Worm (Caenorhabditis elegans) whole organism, L3 larva: Measurements from ENCODE around the gene K11D12.13.

Experiments used
- R02D3.7 ChIP-seq: fragments of 150-350 bp; optimal IDR thresholded peaks from 2 replicates; lab custom pipeline; 2014; ENCODE audit warnings: missing biosample characterization, missing genetic modification characterization
- ZK546.5 ChIP-seq: sonication (generic microtip); optimal IDR thresholded peaks from 2 replicates; lab custom pipeline; 2017; ENCODE audit warnings: missing biosample characterization, missing genetic modification characterization
- aly-2 ChIP-seq: fragments of 150-350 bp; optimal IDR thresholded peaks from 2 replicates; lab custom pipeline; 2014; ENCODE audit warnings: missing biosample characterization, missing genetic modification characterization
- ama-1 ChIP-seq: fragments of 150-350 bp; optimal IDR thresholded peaks from 2 replicates; lab custom pipeline; 2018
- ceh-16 ChIP-seq: sonication (generic microtip); optimal IDR thresholded peaks from 2 replicates; lab custom pipeline; 2017; ENCODE audit warnings: missing biosample characterization, missing genetic modification characterization
- ceh-28 ChIP-seq: fragments of 150-350 bp; optimal IDR thresholded peaks from 2 replicates; lab custom pipeline; 2014; ENCODE audit warnings: missing biosample characterization, missing genetic modification reagents, missing genetic modification characterization
- ceh-82 ChIP-seq: fragments of 150-350 bp; optimal IDR thresholded peaks from 2 replicates; lab custom pipeline; 2014; ENCODE audit warnings: missing biosample characterization, missing genetic modification characterization
- ceh-9 ChIP-seq: sonication (generic microtip); optimal IDR thresholded peaks from 2 replicates; lab custom pipeline; 2018; ENCODE audit warnings: missing biosample characterization, missing genetic modification characterization
- daf-12 ChIP-seq: fragments of 150-350 bp; optimal IDR thresholded peaks from 2 replicates; lab custom pipeline; 2014; ENCODE audit warnings: missing biosample characterization, missing genetic modification reagents, missing genetic modification characterization
- egl-27 ChIP-seq: sonication (generic microtip); optimal IDR thresholded peaks from 4 replicates; lab custom pipeline; 2017; ENCODE audit warnings: missing biosample characterization, missing genetic modification reagents, missing genetic modification characterization
- egl-5 ChIP-seq: fragments of 150-350 bp; optimal IDR thresholded peaks from 2 replicates; lab custom pipeline; 2017; ENCODE audit warnings: missing biosample characterization, missing genetic modification reagents, missing genetic modification characterization, inconsistent platforms
- elt-1 ChIP-seq: fragments of 150-350 bp; optimal IDR thresholded peaks from 2 replicates; lab custom pipeline; 2014; ENCODE audit warnings: missing biosample characterization, missing genetic modification characterization
- elt-2 ChIP-seq: sonication (generic microtip); optimal IDR thresholded peaks from 2 replicates; lab custom pipeline; 2016; ENCODE audit warnings: missing genetic modification reagents, mild to moderate bottlenecking, missing genetic modification characterization, missing compliant biosample characterization
- elt-3 ChIP-seq, 3 experiments: fragments of 150-350 bp in 1 of 3; sonication (generic microtip) in 2 of 3; optimal IDR thresholded peaks; 2 replicates in 2 of 3; 4 replicates in 1 of 3; lab custom pipeline; 2014 to 2017; ENCODE audit warnings: missing biosample characterization in 3 of 3, missing genetic modification characterization in 3 of 3
- eor-1 ChIP-seq, 2 experiments: fragments of 150-350 bp; optimal IDR thresholded peaks; 2 replicates each; lab custom pipeline; 2014 to 2018; ENCODE audit warnings: missing biosample characterization in 2 of 2, missing genetic modification characterization in 2 of 2
- fkh-10 ChIP-seq: sonication (generic microtip); optimal IDR thresholded peaks from 2 replicates; lab custom pipeline; 2017; ENCODE audit warnings: missing biosample characterization, missing genetic modification reagents, missing genetic modification characterization
- fkh-2 ChIP-seq: fragments of 150-350 bp; optimal IDR thresholded peaks from 2 replicates; lab custom pipeline; 2014; ENCODE audit warnings: missing biosample characterization, missing genetic modification reagents, missing genetic modification characterization
- fos-1 ChIP-seq: fragments of 150-350 bp; optimal IDR thresholded peaks from 2 replicates; lab custom pipeline; 2014; ENCODE audit warnings: missing biosample characterization, missing genetic modification characterization
- hmg-11 ChIP-seq: sonication (generic microtip); optimal IDR thresholded peaks from 2 replicates; lab custom pipeline; 2016; ENCODE audit warnings: missing genetic modification characterization, missing compliant biosample characterization
- jun-1 ChIP-seq: fragments of 150-350 bp; optimal IDR thresholded peaks from 2 replicates; lab custom pipeline; 2014; ENCODE audit warnings: missing biosample characterization, missing genetic modification reagents, missing genetic modification characterization
- lin-15B ChIP-seq: fragments of 150-350 bp; optimal IDR thresholded peaks from 2 replicates; lab custom pipeline; 2014; ENCODE audit warnings: missing biosample characterization, missing genetic modification characterization
- lin-39 ChIP-seq: fragments of 150-350 bp; optimal IDR thresholded peaks from 2 replicates; lab custom pipeline; 2018; ENCODE audit warnings: missing biosample characterization, missing genetic modification reagents, missing genetic modification characterization
- lsy-12 ChIP-seq: sonication (generic microtip); optimal IDR thresholded peaks from 2 replicates; lab custom pipeline; 2016; ENCODE audit warnings: mild to moderate bottlenecking, missing genetic modification characterization, missing compliant biosample characterization
- mdl-1 ChIP-seq: fragments of 150-350 bp; optimal IDR thresholded peaks from 2 replicates; lab custom pipeline; 2014; ENCODE audit warnings: missing biosample characterization, missing genetic modification characterization
- mml-1 ChIP-seq: fragments of 150-350 bp; sonication (generic microtip); optimal IDR thresholded peaks from 3 replicates; lab custom pipeline; 2014; ENCODE audit warnings: missing biosample characterization, missing genetic modification characterization
- nfya-1 ChIP-seq: sonication (generic microtip); optimal IDR thresholded peaks from 2 replicates; lab custom pipeline; 2017; ENCODE audit warnings: missing genetic modification characterization, mild to moderate bottlenecking, missing compliant biosample characterization, antibody characterized with exemption, moderate library complexity; ENCODE audit not compliant: insufficient read depth
- nhr-11 ChIP-seq: fragments of 150-350 bp; optimal IDR thresholded peaks from 2 replicates; lab custom pipeline; 2014; ENCODE audit warnings: missing biosample characterization, missing genetic modification characterization
- nhr-12 ChIP-seq: fragments of 150-350 bp; optimal IDR thresholded peaks from 2 replicates; lab custom pipeline; 2014; ENCODE audit warnings: missing biosample characterization, missing genetic modification characterization
- nhr-23 ChIP-seq: fragments of 150-350 bp; optimal IDR thresholded peaks from 2 replicates; lab custom pipeline; 2014; ENCODE audit warnings: missing biosample characterization, missing genetic modification reagents, missing genetic modification characterization
- nhr-237 ChIP-seq: fragments of 150-350 bp; optimal IDR thresholded peaks from 2 replicates; lab custom pipeline; 2014; ENCODE audit warnings: missing biosample characterization, missing genetic modification characterization
- nhr-25 ChIP-seq: sonication (generic microtip); optimal IDR thresholded peaks from 2 replicates; lab custom pipeline; 2017; ENCODE audit warnings: missing biosample characterization, missing genetic modification characterization
- nhr-28 ChIP-seq: fragments of 150-350 bp; optimal IDR thresholded peaks from 2 replicates; lab custom pipeline; 2014; ENCODE audit warnings: missing biosample characterization, missing genetic modification characterization
- nhr-43 ChIP-seq: sonication (generic microtip); optimal IDR thresholded peaks from 2 replicates; lab custom pipeline; 2016; ENCODE audit warnings: mild to moderate bottlenecking, missing genetic modification characterization, missing compliant biosample characterization; ENCODE audit not compliant: poor library complexity, severe bottlenecking
- nhr-67 ChIP-seq: fragments of 150-350 bp; optimal IDR thresholded peaks from 2 replicates; lab custom pipeline; 2014; ENCODE audit warnings: missing biosample characterization, missing genetic modification characterization
- nhr-76 ChIP-seq: fragments of 150-350 bp; sonication (generic microtip); optimal IDR thresholded peaks from 5 replicates; lab custom pipeline; 2014; ENCODE audit warnings: missing biosample characterization, missing genetic modification characterization
- nhr-77 ChIP-seq: fragments of 150-350 bp; optimal IDR thresholded peaks from 2 replicates; lab custom pipeline; 2014; ENCODE audit warnings: missing biosample characterization, missing genetic modification characterization
- pha-4 ChIP-seq: fragments of 150-350 bp; optimal IDR thresholded peaks from 2 replicates; lab custom pipeline; 2014; ENCODE audit warnings: missing biosample characterization, missing genetic modification reagents, missing genetic modification characterization
- pqm-1 ChIP-seq: fragments of 150-350 bp; optimal IDR thresholded peaks from 2 replicates; lab custom pipeline; 2017; ENCODE audit warnings: missing biosample characterization, missing genetic modification characterization, inconsistent platforms
- sea-2 ChIP-seq: fragments of 150-350 bp; sonication (generic microtip); optimal IDR thresholded peaks from 4 replicates; lab custom pipeline; 2014; ENCODE audit warnings: missing biosample characterization, missing genetic modification reagents, missing genetic modification characterization
- skn-1 ChIP-seq: fragments of 150-350 bp; optimal IDR thresholded peaks from 2 replicates; lab custom pipeline; 2014; ENCODE audit warnings: missing biosample characterization, missing genetic modification characterization
- snpc-4 ChIP-seq: fragments of 150-350 bp; optimal IDR thresholded peaks from 2 replicates; lab custom pipeline; 2014; ENCODE audit warnings: missing biosample characterization, missing genetic modification characterization
- tbx-2 ChIP-seq: sonication (generic microtip); optimal IDR thresholded peaks from 2 replicates; lab custom pipeline; 2016; ENCODE audit warnings: mild to moderate bottlenecking, missing genetic modification characterization, missing compliant biosample characterization
- unc-39 ChIP-seq: sonication (generic microtip); optimal IDR thresholded peaks from 4 replicates; lab custom pipeline; 2017; ENCODE audit warnings: missing biosample characterization, missing genetic modification characterization
- unc-62 ChIP-seq: fragments of 150-350 bp; sonication (generic microtip); optimal IDR thresholded peaks from 4 replicates; lab custom pipeline; 2014; ENCODE audit warnings: missing biosample characterization, missing genetic modification reagents, missing genetic modification characterization
- zag-1 ChIP-seq: fragments of 150-350 bp; optimal IDR thresholded peaks from 2 replicates; lab custom pipeline; 2014; ENCODE audit warnings: missing biosample characterization, missing genetic modification characterization
- ztf-11 ChIP-seq: fragments of 150-350 bp; optimal IDR thresholded peaks from 2 replicates; lab custom pipeline; 2014; ENCODE audit warnings: missing biosample characterization, missing genetic modification characterization
- ztf-4 ChIP-seq: fragments of 150-350 bp; optimal IDR thresholded peaks from 2 replicates; lab custom pipeline; 2014; ENCODE audit warnings: missing biosample characterization, missing genetic modification characterization

K11D12.13 gene

ce11 chrV:5046558-5046957 is 13.4 kb downstream of the K11D12.13 start:
- no peak for TF ChIP-seq nhr-23
- TF ChIP-seq lin-39 (tag; lab: Kevin White, UChicago) = no peak
- TF ChIP-seq ceh-16 (tag; lab: Kevin White, UChicago) = no peak
- no peak for TF ChIP-seq ZK546.5
- TF ChIP-seq pha-4 (tag; lab: Kevin White, UChicago) = no peak
- TF ChIP-seq hmg-11 (tag; lab: Kevin White, UChicago) = no peak
- TF ChIP-seq zag-1 = no peak
- TF ChIP-seq ama-1 (lab: Kevin White, UChicago) = no peak
- TF ChIP-seq nhr-25 (tag; lab: Kevin White, UChicago) = no peak
- no peak for TF ChIP-seq egl-5 (tag; lab: Kevin White, UChicago)
- no peak for TF ChIP-seq unc-39 (tag; lab: Kevin White, UChicago)
- TF ChIP-seq unc-62 (GFP tag; lab: Kevin White, UChicago) = no peak
- no peak for TF ChIP-seq lin-15B (tag; lab: Kevin White, UChicago)
- TF ChIP-seq, all 47 proteins: peak for 0

ce11 chrV:5049333-5049942 is 16.2 kb downstream of the K11D12.13 start, which contains the start of the genes pqn-51 and K11D12.14:
TSS of gene pqn-51 (plus strand) at chrV:5049607.
TSS of gene K11D12.14 (plus strand) at chrV:5049636.
- TF ChIP-seq tbx-2 (tag; lab: Kevin White, UChicago) (peak; percentile 85), eor-1 (tag; optimal IDR thresholded peaks at IDR 0.05; lab: Kevin White, UChicago) (peak in 1 of 2 experiments; percentile 27), ceh-82 (peak; percentile 61), daf-12 (tag; lab: Kevin White, UChicago) (no peak), nhr-12 (no peak), unc-62 (GFP tag; lab: Kevin White, UChicago) (peak; percentile 57), skn-1 (peak; percentile 77), nhr-43 (tag; lab: Kevin White, UChicago) (peak; percentile 79), nhr-11 (peak; percentile 86), nfya-1 (tag; lab: Kevin White, UChicago) (peak; percentile 95), ama-1 (lab: Kevin White, UChicago) (peak; percentile 96), jun-1 (tag; lab: Kevin White, UChicago) (peak; percentile 95), ceh-28 (tag; lab: Kevin White, UChicago) (peak; percentile 74), hmg-11 (tag; lab: Kevin White, UChicago) (peak; percentile 38), nhr-23 (peak; percentile 88), elt-1 (peak; percentile 72), fkh-2 (tag; lab: Kevin White, UChicago) (no peak), nhr-237 (tag; lab: Kevin White, UChicago) (no peak), zag-1 (peak; percentile 9), ceh-9 (tag; lab: Kevin White, UChicago) (no peak), ZK546.5 (peak; percentile 77), egl-5 (tag; lab: Kevin White, UChicago) (peak; percentile 89), mdl-1 (tag; lab: Kevin White, UChicago) (no peak), lin-15B (tag; lab: Kevin White, UChicago) (peak; percentile 90), nhr-76 (tag; lab: Kevin White, UChicago) (no peak), ztf-11 (tag; lab: Kevin White, UChicago) (peak; percentile 2), ztf-4 (peak; percentile 43), nhr-77 (tag; lab: Kevin White, UChicago) (peak; percentile 49), nhr-25 (tag; lab: Kevin White, UChicago) (peak; percentile 94), egl-27 (tag; lab: Kevin White, UChicago) (peak; percentile 26), elt-3 (tag; optimal IDR thresholded peaks at IDR 0.05; lab: Kevin White, UChicago) (peak in 1 of 3 experiments; percentile 12), lsy-12 (tag; lab: Kevin White, UChicago) (peak; percentile 77), snpc-4 (peak; percentile 59), elt-2 (tag; lab: Kevin White, UChicago) (peak; percentile 85), unc-39 (tag; lab: Kevin White, UChicago) (no peak), lin-39 (tag; lab: Kevin White, UChicago) (peak; percentile 85), R02D3.7 (peak; percentile 61), aly-2 (tag; lab: Kevin White, UChicago) (no peak), fkh-10 (GFP tag; lab: Kevin White, UChicago) (peak; percentile 84), fos-1 (no peak), pha-4 (tag; lab: Kevin White, UChicago) (peak; percentile 94), mml-1 (tag; lab: Kevin White, UChicago) (no peak), nhr-67 (no peak), sea-2 (peak; percentile 91), pqm-1 (tag; lab: Kevin White, UChicago) (peak; percentile 81), ceh-16 (tag; lab: Kevin White, UChicago) (no peak), nhr-28 (no peak)
- TF ChIP-seq, all 47 proteins: peak for 33
